Worm (Caenorhabditis elegans) whole organism, young adult: ENCODE data around the gene str-240.

Experiments
- D2030.7 ChIP-seq: fragments of 200-800 bp; sonication (Bioruptor generic); IDR thresholded peaks from 2 replicates; pipeline ENCODE4 v1.3.6; 2022; ENCODE audit warnings: missing genetic modification reagents, missing genetic modification characterization, missing compliant biosample characterization
- F52B5.7 ChIP-seq: sonication (generic microtip); optimal IDR thresholded peaks from 2 replicates; lab custom pipeline; 2016; ENCODE audit warnings: mild to moderate bottlenecking, missing genetic modification characterization, missing compliant biosample characterization
- K11D2.4 ChIP-seq: fragments of 200-800 bp; sonication (Bioruptor generic); IDR thresholded peaks from 2 replicates; pipeline ENCODE4 v1.3.6; 2022; ENCODE audit warnings: missing genetic modification reagents, missing genetic modification characterization, missing compliant biosample characterization
- T26A5.8 ChIP-seq: sonication (generic microtip); optimal IDR thresholded peaks from 2 replicates; lab custom pipeline; 2016; ENCODE audit warnings: missing genetic modification characterization, missing compliant biosample characterization
- Y53G8AR.9 ChIP-seq: fragments of 200-800 bp; sonication (Bioruptor generic); conservative IDR thresholded peaks from 2 replicates; pipeline ENCODE4 v1.3.6; 2022; ENCODE audit warnings: missing genetic modification reagents, missing genetic modification characterization, missing compliant biosample characterization
- Y56A3A.18 ChIP-seq: fragments of 200-800 bp; sonication (Bioruptor generic); IDR thresholded peaks from 2 replicates; pipeline ENCODE4 v1.3.6; 2022; ENCODE audit warnings: missing genetic modification reagents, missing genetic modification characterization, missing compliant biosample characterization
- akir-1 ChIP-seq: fragments of 200-800 bp; sonication (Bioruptor generic); optimal IDR thresholded peaks from 2 replicates; lab custom pipeline; 2018; ENCODE audit warnings: mild to moderate bottlenecking, missing genetic modification characterization, moderate library complexity, missing compliant biosample characterization
- ama-1 ChIP-seq, 3 experiments: fragments of 150-350 bp in 1 of 3; sonication (generic microtip) in 2 of 3; optimal IDR thresholded peaks; 2 replicates each; lab custom pipeline; 2014 to 2018; ENCODE audit warnings: missing biosample characterization in 2 of 3, missing genetic modification characterization in 2 of 3, missing genetic modification reagents in 2 of 3
- aptf-3 ChIP-seq: fragments of 200-800 bp; sonication (Bioruptor generic); IDR thresholded peaks from 2 replicates; pipeline ENCODE4 v1.3.6; 2022; ENCODE audit warnings: missing genetic modification characterization, missing compliant biosample characterization
- bed-1 ChIP-seq: fragments of 200-800 bp; sonication (Bioruptor generic); IDR thresholded peaks from 2 replicates; pipeline ENCODE4 v1.3.6; 2022; ENCODE audit warnings: missing genetic modification reagents, missing genetic modification characterization, missing compliant biosample characterization
- ceh-40 ChIP-seq: fragments of 200-800 bp; sonication (Bioruptor generic); IDR thresholded peaks from 2 replicates; pipeline ENCODE4 v1.3.6; 2022; ENCODE audit warnings: missing genetic modification characterization, missing compliant biosample characterization
- ceh-79 ChIP-seq: sonication (generic microtip); optimal IDR thresholded peaks from 2 replicates; lab custom pipeline; 2017; ENCODE audit warnings: mild to moderate bottlenecking, missing genetic modification characterization, missing compliant biosample characterization
- chd-7 ChIP-seq: sonication (generic microtip); optimal IDR thresholded peaks from 2 replicates; lab custom pipeline; 2016; ENCODE audit warnings: mild to moderate bottlenecking, missing genetic modification characterization, moderate library complexity, missing compliant biosample characterization
- dpff-1 ChIP-seq: sonication (generic microtip); optimal IDR thresholded peaks from 2 replicates; lab custom pipeline; 2017; ENCODE audit warnings: mild to moderate bottlenecking, missing genetic modification characterization, missing compliant biosample characterization
- dpl-1 ChIP-seq: fragments of 150-350 bp; optimal IDR thresholded peaks from 2 replicates; lab custom pipeline; 2014; ENCODE audit warnings: missing biosample characterization, missing genetic modification reagents, missing genetic modification characterization
- egl-44 ChIP-seq: fragments of 200-800 bp; sonication (Bioruptor generic); IDR thresholded peaks from 2 replicates; pipeline ENCODE4 v1.3.6; 2022; ENCODE audit warnings: missing genetic modification reagents, missing genetic modification characterization, missing compliant biosample characterization
- egrh-3 ChIP-seq: fragments of 200-800 bp; sonication (Bioruptor generic); IDR thresholded peaks from 2 replicates; pipeline ENCODE4 v1.3.6; 2022; ENCODE audit warnings: missing genetic modification reagents, missing genetic modification characterization, missing compliant biosample characterization
- ets-4 ChIP-seq: fragments of 200-800 bp; sonication (Bioruptor generic); optimal IDR thresholded peaks from 2 replicates; lab custom pipeline; 2018; ENCODE audit warnings: mild to moderate bottlenecking, missing genetic modification characterization, missing compliant biosample characterization
- fkh-3 ChIP-seq: sonication (generic microtip); optimal IDR thresholded peaks from 2 replicates; lab custom pipeline; 2016; ENCODE audit warnings: mild to moderate bottlenecking, missing genetic modification characterization, missing compliant biosample characterization
- gei-17 ChIP-seq: fragments of 200-800 bp; sonication (Bioruptor generic); optimal IDR thresholded peaks from 2 replicates; lab custom pipeline; 2018; ENCODE audit warnings: mild to moderate bottlenecking, missing genetic modification characterization, missing compliant biosample characterization
- hlh-12 ChIP-seq: sonication (generic microtip); optimal IDR thresholded peaks from 2 replicates; lab custom pipeline; 2016; ENCODE audit warnings: missing genetic modification characterization, missing compliant biosample characterization
- hrde-1 ChIP-seq: sonication (generic microtip); optimal IDR thresholded peaks from 2 replicates; lab custom pipeline; 2016; ENCODE audit warnings: missing genetic modification characterization, mild to moderate bottlenecking, missing compliant biosample characterization, moderate library complexity, missing genotype, missing genetic modification reagents, borderline replicate concordance
- lin-35 ChIP-seq, 3 experiments: fragments of 150-350 bp in 2 of 3; sonication (generic microtip) in 1 of 3; optimal IDR thresholded peaks; 2 replicates each; lab custom pipeline; 2014 to 2018; ENCODE audit warnings: missing biosample characterization in 3 of 3, missing genetic modification characterization in 3 of 3, missing genetic modification reagents in 3 of 3
- lin-40 ChIP-seq: sonication (generic microtip); optimal IDR thresholded peaks from 2 replicates; lab custom pipeline; 2016; ENCODE audit warnings: missing genetic modification characterization, mild to moderate bottlenecking, missing compliant biosample characterization, missing genotype, missing genetic modification reagents
- madf-10 ChIP-seq: sonication (generic microtip); optimal IDR thresholded peaks from 2 replicates; lab custom pipeline; 2016; ENCODE audit warnings: mild to moderate bottlenecking, missing genetic modification characterization, missing compliant biosample characterization
- madf-3 ChIP-seq: fragments of 200-800 bp; sonication (Bioruptor generic); IDR thresholded peaks from 2 replicates; pipeline ENCODE4 v1.3.6; 2022; ENCODE audit warnings: missing genetic modification reagents, missing genetic modification characterization, missing compliant biosample characterization
- madf-6 ChIP-seq: fragments of 200-800 bp; sonication (Bioruptor generic); IDR thresholded peaks from 2 replicates; pipeline ENCODE4 v1.3.6; 2022; ENCODE audit warnings: missing genetic modification reagents, missing genetic modification characterization, missing compliant biosample characterization
- mcd-1 ChIP-seq: fragments of 200-800 bp; sonication (Bioruptor generic); IDR thresholded peaks from 2 replicates; pipeline ENCODE4 v1.3.6; 2022; ENCODE audit warnings: missing genetic modification reagents, missing genetic modification characterization, missing compliant biosample characterization
- nhr-120 ChIP-seq: fragments of 200-800 bp; sonication (Bioruptor generic); IDR thresholded peaks from 2 replicates; pipeline ENCODE4 v1.3.6; 2022; ENCODE audit warnings: missing genetic modification characterization, missing compliant biosample characterization
- nhr-27 ChIP-seq: fragments of 200-800 bp; sonication (Bioruptor generic); optimal IDR thresholded peaks from 2 replicates; lab custom pipeline; 2018; ENCODE audit warnings: mild to moderate bottlenecking, missing genetic modification characterization, moderate library complexity, missing compliant biosample characterization
- nhr-80 ChIP-seq: sonication (generic microtip); optimal IDR thresholded peaks from 2 replicates; lab custom pipeline; 2016; ENCODE audit warnings: missing genetic modification characterization, missing compliant biosample characterization
- pha-4 ChIP-seq: fragments of 150-350 bp; sonication (generic microtip); optimal IDR thresholded peaks from 2 replicates; lab custom pipeline; 2014; ENCODE audit warnings: missing biosample characterization, missing genetic modification reagents, missing genetic modification characterization
- rpc-1 ChIP-seq, 2 experiments: fragments of 150-350 bp in 1 of 2; sonication (generic microtip) in 1 of 2; optimal IDR thresholded peaks; 2 replicates each; lab custom pipeline; 2014 to 2018; ENCODE audit warnings: missing biosample characterization in 1 of 2, missing genetic modification characterization in 1 of 2, missing genetic modification reagents in 1 of 2, missing genotype in 1 of 2
- snpc-4 ChIP-seq, 5 experiments: fragments of 150-350 bp in 1 of 5; sonication (generic microtip) in 4 of 5; optimal IDR thresholded peaks; 2 replicates each; lab custom pipeline; 2014 to 2018; ENCODE audit warnings: missing genetic modification characterization in 5 of 5, missing biosample characterization in 3 of 5, antibody characterized with exemption in 2 of 5, mild to moderate bottlenecking in 2 of 5, missing compliant biosample characterization in 2 of 5, missing genotype in 2 of 5, moderate library complexity in 2 of 5, missing genetic modification reagents in 1 of 5
- somi-1 ChIP-seq: fragments of 200-800 bp; sonication (Bioruptor generic); optimal IDR thresholded peaks from 2 replicates; lab custom pipeline; 2018; ENCODE audit warnings: mild to moderate bottlenecking, missing genetic modification characterization, missing compliant biosample characterization
- tlf-1 ChIP-seq: fragments of 200-800 bp; sonication (Bioruptor generic); optimal IDR thresholded peaks from 2 replicates; lab custom pipeline; 2018; ENCODE audit warnings: mild to moderate bottlenecking, missing genetic modification characterization, missing compliant biosample characterization
- ztf-22 ChIP-seq: fragments of 200-800 bp; sonication (Bioruptor generic); optimal IDR thresholded peaks from 2 replicates; lab custom pipeline; 2018; ENCODE audit warnings: mild to moderate bottlenecking, missing genetic modification characterization, moderate library complexity, missing compliant biosample characterization
- ztf-26 ChIP-seq: sonication (generic microtip); optimal IDR thresholded peaks from 2 replicates; lab custom pipeline; 2017; ENCODE audit warnings: missing genetic modification characterization, missing compliant biosample characterization
- ztf-3 ChIP-seq: fragments of 200-800 bp; sonication (Bioruptor generic); optimal IDR thresholded peaks from 2 replicates; lab custom pipeline; 2018; ENCODE audit warnings: mild to moderate bottlenecking, missing genetic modification characterization, missing compliant biosample characterization

str-240 gene

DNA sequence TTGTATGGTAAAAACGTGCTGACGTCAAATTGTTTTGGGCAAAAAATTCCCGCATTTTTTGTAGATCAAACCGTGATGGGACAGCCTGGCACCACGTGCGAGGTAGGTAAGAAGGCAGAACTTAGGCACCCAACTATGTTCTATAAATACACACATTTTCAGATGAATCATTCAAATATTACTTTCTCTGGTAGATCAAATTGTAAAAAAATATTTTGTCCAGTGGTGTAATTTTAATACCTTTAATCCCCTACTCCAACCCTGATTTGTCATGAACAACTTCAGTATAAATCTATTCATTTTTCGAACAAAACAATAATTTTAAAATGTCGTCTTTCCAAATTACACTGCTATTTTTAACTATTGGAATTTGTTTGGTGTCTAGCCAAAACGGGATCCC, 27.3 kb downstream of the str-240 start, which contains the start of gene spig-7:
Gene spig-7, plus strand, starts transcription at position 301 of the 400 bp plus-strand sequence.
- TF ChIP-seq madf-10 = no peak
- no peak for TF ChIP-seq F52B5.7
- no peak for TF ChIP-seq lin-35 (GFP tag; optimal IDR thresholded peaks at IDR 0.05; lab: Kevin White, UChicago)
- no peak for TF ChIP-seq gei-17 (GFP tag; lab: Kevin White, UChicago)
- TF ChIP-seq bed-1 = no peak
- no peak for TF ChIP-seq hrde-1 (tag; lab: Kevin White, UChicago)
- TF ChIP-seq madf-6 (GFP tag; lab: Robert Waterston, UW) = no peak
- TF ChIP-seq dpff-1 (tag; lab: Kevin White, UChicago) = no peak
- no peak for TF ChIP-seq ets-4 (GFP tag; lab: Kevin White, UChicago)
- no peak for TF ChIP-seq pha-4 (tag; lab: Kevin White, UChicago)
- TF ChIP-seq T26A5.8 (tag; lab: Kevin White, UChicago) = no peak
- no peak for TF ChIP-seq ama-1 (optimal IDR thresholded peaks at IDR 0.05; lab: Kevin White, UChicago)
- no peak for TF ChIP-seq ama-1 (GFP tag; optimal IDR thresholded peaks at IDR 0.05; lab: Kevin White, UChicago)
- no peak for TF ChIP-seq rpc-1 (optimal IDR thresholded peaks at IDR 0.05; lab: Kevin White, UChicago)
- no peak for TF ChIP-seq rpc-1 (tag; optimal IDR thresholded peaks at IDR 0.05; lab: Kevin White, UChicago)
- no peak for TF ChIP-seq ztf-22 (GFP tag; lab: Kevin White, UChicago)
- TF ChIP-seq lin-40 = no peak
- no peak for TF ChIP-seq chd-7
- no peak for TF ChIP-seq egrh-3 (GFP tag; lab: Robert Waterston, UW)

ce11 chrV:1491510-1491909, 30.2 kb downstream of the str-240 start, which contains the start of gene C38C3.6:
C38C3.6 (minus strand) TSS chrV:1491610.
- TF ChIP-seq gei-17 (GFP tag; lab: Kevin White, UChicago) = no peak
- no peak for TF ChIP-seq snpc-4 (GFP tag; optimal IDR thresholded peaks at IDR 0.05; lab: Kevin White, UChicago)
- TF ChIP-seq snpc-4 (tag; optimal IDR thresholded peaks at IDR 0.05; lab: Kevin White, UChicago) = no peak
- no peak for TF ChIP-seq K11D2.4 (GFP tag; lab: Robert Waterston, UW)
- TF ChIP-seq madf-3 (GFP tag; lab: Robert Waterston, UW) = no peak
- TF ChIP-seq Y53G8AR.9 (GFP tag; lab: Robert Waterston, UW) = no peak
- TF ChIP-seq fkh-3 (tag; lab: Kevin White, UChicago) = no peak
- TF ChIP-seq nhr-80 (tag; lab: Kevin White, UChicago) = no peak
- no peak for TF ChIP-seq lin-35 (GFP tag; optimal IDR thresholded peaks at IDR 0.05; lab: Kevin White, UChicago)
- no peak for TF ChIP-seq ceh-40 (GFP tag; lab: Robert Waterston, UW)
- TF ChIP-seq dpl-1 (GFP tag; lab: Kevin White, UChicago) = no peak
- TF ChIP-seq ztf-3 (GFP tag; lab: Kevin White, UChicago) = no peak
- TF ChIP-seq Y56A3A.18 (GFP tag; lab: Robert Waterston, UW) = no peak

ce11 chrV:1488642-1489041, 33.1 kb downstream of the str-240 start:
- TF ChIP-seq hlh-12 (no peak), mcd-1 (GFP tag; lab: Robert Waterston, UW) (no peak), tlf-1 (GFP tag; lab: Kevin White, UChicago) (no peak), madf-10 (no peak), ztf-3 (GFP tag; lab: Kevin White, UChicago) (no peak), gei-17 (GFP tag; lab: Kevin White, UChicago) (no peak), nhr-120 (GFP tag; lab: Robert Waterston, UW) (no peak), akir-1 (GFP tag; lab: Kevin White, UChicago) (no peak), somi-1 (no peak), aptf-3 (GFP tag; lab: Robert Waterston, UW) (no peak), nhr-27 (tag; lab: Kevin White, UChicago) (no peak), ceh-79 (no peak), ztf-26 (tag; lab: Kevin White, UChicago) (no peak), D2030.7 (GFP tag; lab: Robert Waterston, UW) (no peak), egl-44 (GFP tag; lab: Robert Waterston, UW) (no peak)
